Fruit fly (Drosophila melanogaster): Measurements from ENCODE around the gene CG6013.
A peak's percentile ranks its signal among the peaks of the same experiment; 100 is the strongest.

The CG6013 gene

dm6 chr3R:18987428-18988416, 43.6 kb upstream of the CG6013 start (continued):
- TF ChIP-seq CG2889 (GFP tag; IDR thresholded peaks at IDR 0.05) (no peak), CG11696 (GFP tag; IDR thresholded peaks at IDR 0.05) (no peak), org-1 (GFP tag; optimal IDR thresholded peaks at IDR 0.05) (no peak), Dfd (GFP tag; optimal IDR thresholded peaks at IDR 0.05) (no peak), yki (optimal IDR thresholded peaks at IDR 0.05) (no peak), CG8478 (optimal IDR thresholded peaks at IDR 0.05) (no peak), CG17385 (GFP tag; optimal IDR thresholded peaks at IDR 0.05) (peak; percentile 22), jigr1 (GFP tag; IDR thresholded peaks at IDR 0.05) (no peak), GATAe (GFP tag; conservative IDR thresholded peaks at IDR 0.05) (no peak), bbx (GFP tag; IDR thresholded peaks at IDR 0.05; ENCODE audit: partially characterized antibody) (no peak), CG17361 (GFP tag; IDR thresholded peaks at IDR 0.05) (0 out of 3 replicates have a peak, but pooled peaks have one; percentile 25), ab (GFP tag; optimal IDR thresholded peaks at IDR 0.05) (no peak), PHDP (tag; optimal IDR thresholded peaks at IDR 0.05) (peak; percentile 2), CG10543 (GFP tag; optimal IDR thresholded peaks at IDR 0.05) (peak; percentile 72), so (GFP tag; IDR thresholded peaks at IDR 0.05) (peak; percentile 28; the same call in 1 of the 3 replicates), dm (GFP tag; optimal IDR thresholded peaks at IDR 0.05) (no peak), Usf (GFP tag; optimal IDR thresholded peaks at IDR 0.05) (no peak), CG32767 (GFP tag; IDR thresholded peaks at IDR 0.05) (no peak), scrt (GFP tag; optimal IDR thresholded peaks at IDR 0.05) (no peak), CG4328 (GFP tag; optimal IDR thresholded peaks at IDR 0.05) (no peak), Doc3 (GFP tag; IDR thresholded peaks at IDR 0.05; ENCODE audit: partially characterized antibody) (no peak), Bteb2 (GFP tag; optimal IDR thresholded peaks at IDR 0.05) (no peak), Eip74EF (GFP tag; optimal IDR thresholded peaks at IDR 0.05) (no peak), lab (GFP tag; optimal IDR thresholded peaks at IDR 0.05) (peak; percentile 41), pum (GFP tag; optimal IDR thresholded peaks at IDR 0.05) (no peak), CG13424 (tag; optimal IDR thresholded peaks at IDR 0.05) (peak; percentile 42), Mrtf (GFP tag; IDR thresholded peaks at IDR 0.05) (no peak), Optix (GFP tag; IDR thresholded peaks at IDR 0.05) (no peak), CG6689 (GFP tag; IDR thresholded peaks at IDR 0.05) (peak; percentile 26; the same call in 1 of the 2 replicates), hb (GFP tag; IDR thresholded peaks at IDR 0.05; ENCODE audit: partially characterized antibody) (no peak), nerfin-2 (GFP tag; IDR thresholded peaks at IDR 0.05; ENCODE audit: partially characterized antibody) (no peak), trh (GFP tag; optimal IDR thresholded peaks at IDR 0.05) (no peak), salm (tag; optimal IDR thresholded peaks at IDR 0.05) (no peak), bigmax (GFP tag; optimal IDR thresholded peaks at IDR 0.05) (no peak), CG5245 (GFP tag; optimal IDR thresholded peaks at IDR 0.05) (peak; percentile 1), CG12236 (GFP tag; optimal IDR thresholded peaks at IDR 0.05) (no peak), CG1529 (GFP tag; optimal IDR thresholded peaks at IDR 0.05) (peak; percentile 8), CG13775 (GFP tag; optimal IDR thresholded peaks at IDR 0.05) (no peak), tna (GFP tag; IDR thresholded peaks at IDR 0.05; ENCODE audit: partially characterized antibody) (no peak), cad (GFP tag; optimal IDR thresholded peaks at IDR 0.05) (no peak), HLH4C (GFP tag; IDR thresholded peaks at IDR 0.05; ENCODE audit: partially characterized antibody) (no peak), BtbVII (GFP tag; optimal IDR thresholded peaks at IDR 0.05) (no peak), CG12071 (GFP tag; optimal IDR thresholded peaks at IDR 0.05) (peak; percentile 21), Oaz (GFP tag; IDR thresholded peaks at IDR 0.05) (no peak), grn (GFP tag; optimal IDR thresholded peaks at IDR 0.05) (no peak), D (optimal IDR thresholded peaks at IDR 0.05) (no peak), D (GFP tag; optimal IDR thresholded peaks at IDR 0.05) (peak; percentile 53), fd64A (GFP tag; optimal IDR thresholded peaks at IDR 0.05) (peak; percentile 38), Oli (tag; optimal IDR thresholded peaks at IDR 0.05) (no peak)

Data from whole organism, embryonic.